Fruit fly (Drosophila melanogaster): Measurements from ENCODE around the gene Ublcp1.

DNA sequence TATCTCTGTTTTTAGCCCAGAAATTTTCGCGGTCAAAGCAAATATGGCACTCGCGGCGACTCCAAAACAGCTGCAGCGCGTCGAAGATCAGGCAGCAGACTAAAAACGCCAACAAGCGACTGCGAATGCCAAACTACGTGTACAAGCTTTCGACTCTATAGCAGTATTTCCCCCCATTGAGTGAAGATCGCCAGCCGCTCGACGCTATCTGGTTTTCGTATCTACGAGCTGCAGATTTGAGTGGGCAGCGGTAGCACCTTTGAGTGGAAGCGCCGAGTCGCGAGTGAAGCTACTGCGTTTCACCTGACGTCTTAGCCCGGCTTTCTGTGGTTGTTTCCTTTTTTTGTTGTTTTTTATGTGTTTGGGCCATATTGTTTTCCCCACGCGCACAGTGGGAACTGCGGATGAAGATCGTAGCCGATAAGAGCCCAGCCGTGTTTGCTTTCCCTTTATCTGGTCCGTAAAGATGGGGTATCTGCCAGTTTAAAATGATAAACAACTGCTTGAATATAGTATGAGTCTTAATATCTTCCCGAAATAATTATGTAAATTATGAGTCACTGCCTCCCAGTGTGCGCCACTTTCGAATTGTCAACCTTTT, 13.1 kb upstream of the Ublcp1 start, which contains the start of gene CG17121:
- TF ChIP-seq psq (optimal IDR thresholded peaks at IDR 0.05) = no peak
- TF ChIP-seq Myc (optimal IDR thresholded peaks at IDR 0.05) = no peak
